Fruit fly (Drosophila melanogaster) whole organism: ENCODE measurements around the gene sturkopf.

Experiments
- CG8478 ChIP-seq: fragments of >200 bp; optimal IDR thresholded peaks from 2 replicates; lab custom pipeline; 2018; ENCODE audit warnings: inconsistent platforms
- Dll ChIP-seq: fragments of >200 bp; optimal IDR thresholded peaks from 2 replicates; lab custom pipeline; 2017
- EcR ChIP-seq, 2 experiments: fragments of >200 bp; optimal IDR thresholded peaks; 2 replicates each; lab custom pipeline; 2017; ENCODE audit warnings: missing biosample characterization in 2 of 2, missing genetic modification characterization in 2 of 2, missing genetic modification reagents in 2 of 2
- pan ChIP-seq: fragments of >200 bp; optimal IDR thresholded peaks from 2 replicates; lab custom pipeline; 2017
- psq ChIP-seq: fragments of >200 bp; optimal IDR thresholded peaks from 2 replicates; lab custom pipeline; 2017
- usp ChIP-seq: fragments of >200 bp; optimal IDR thresholded peaks from 2 replicates; lab custom pipeline; 2017; ENCODE audit warnings: missing biosample characterization, missing genetic modification characterization, mixed read lengths

The sturkopf gene

DNA sequence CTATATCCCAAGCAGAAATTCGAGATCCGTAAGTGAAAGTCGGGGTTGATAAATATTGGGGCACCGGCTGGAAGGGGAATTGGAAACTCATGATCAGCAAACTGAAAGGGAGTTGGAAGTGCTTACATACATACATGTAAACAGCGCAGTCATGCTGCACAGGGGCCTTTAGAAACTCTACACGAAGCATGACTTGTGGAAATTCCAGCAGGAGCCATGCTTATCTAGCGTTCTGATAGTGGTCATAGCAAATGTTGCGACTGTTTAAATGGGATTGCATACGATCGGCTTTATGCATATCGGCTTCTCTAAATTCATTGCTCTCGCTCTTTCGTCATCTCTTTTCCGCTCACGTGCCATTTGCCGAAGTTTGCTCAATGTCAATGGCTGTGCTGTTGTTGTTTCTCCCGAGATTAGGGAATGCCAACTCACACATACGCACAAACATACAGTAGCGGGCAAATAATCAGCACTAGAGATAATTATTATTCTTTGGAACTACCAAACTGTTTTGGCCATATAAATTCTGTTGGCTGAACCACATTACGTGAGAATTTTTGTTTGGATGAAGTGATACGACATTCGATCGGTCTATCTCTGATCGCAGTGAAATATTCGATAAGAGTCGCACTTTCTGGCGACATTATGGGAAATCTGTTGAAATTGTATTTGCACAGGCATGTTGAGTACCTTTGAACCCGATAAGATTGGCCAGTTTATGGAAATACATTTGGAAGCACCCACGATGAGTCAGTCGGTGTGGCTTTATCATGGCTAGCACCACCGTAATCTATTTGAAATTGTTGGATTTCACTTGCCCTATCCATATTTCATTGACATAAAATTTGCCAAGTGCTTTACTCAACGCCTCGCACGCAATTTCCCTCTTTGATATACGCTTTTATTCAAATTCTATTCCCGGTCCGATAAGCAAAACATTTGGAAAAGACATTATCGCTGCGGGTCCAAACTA, 23.1 kb upstream of the sturkopf start:
- TF ChIP-seq pan (lab: Kevin White, UChicago) (no peak), CG8478 (lab: Kevin White, UChicago) (no peak), Dll (lab: Kevin White, UChicago) (no peak), psq (no peak), usp (no peak), EcR (GFP tag; optimal IDR thresholded peaks at IDR 0.05; lab: Kevin White, UChicago) (no peak)

DNA sequence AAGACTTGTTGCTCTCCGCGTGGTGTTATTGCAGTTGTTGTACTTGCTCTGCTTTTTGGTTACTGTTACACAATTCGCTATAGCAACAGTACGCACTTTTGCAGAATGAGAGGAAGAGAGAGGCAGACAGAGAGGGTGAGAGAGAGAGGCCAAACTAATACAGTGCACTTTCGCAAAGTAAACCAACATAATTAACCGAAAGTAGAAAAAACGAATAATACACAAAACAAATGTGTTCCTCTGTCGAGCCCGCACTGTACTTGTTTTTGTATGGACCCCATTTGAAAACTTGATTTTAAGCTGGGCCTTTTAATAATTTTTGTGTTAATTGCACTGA, 22.2 kb upstream of the sturkopf start:
- TF ChIP-seq EcR (GFP tag; optimal IDR thresholded peaks at IDR 0.05; lab: Kevin White, UChicago): no peak
- no peak for TF ChIP-seq usp
- TF ChIP-seq psq: no peak
- no peak for TF ChIP-seq Dll (lab: Kevin White, UChicago)
- TF ChIP-seq pan (lab: Kevin White, UChicago): no peak
- no peak for TF ChIP-seq CG8478 (lab: Kevin White, UChicago)

DNA sequence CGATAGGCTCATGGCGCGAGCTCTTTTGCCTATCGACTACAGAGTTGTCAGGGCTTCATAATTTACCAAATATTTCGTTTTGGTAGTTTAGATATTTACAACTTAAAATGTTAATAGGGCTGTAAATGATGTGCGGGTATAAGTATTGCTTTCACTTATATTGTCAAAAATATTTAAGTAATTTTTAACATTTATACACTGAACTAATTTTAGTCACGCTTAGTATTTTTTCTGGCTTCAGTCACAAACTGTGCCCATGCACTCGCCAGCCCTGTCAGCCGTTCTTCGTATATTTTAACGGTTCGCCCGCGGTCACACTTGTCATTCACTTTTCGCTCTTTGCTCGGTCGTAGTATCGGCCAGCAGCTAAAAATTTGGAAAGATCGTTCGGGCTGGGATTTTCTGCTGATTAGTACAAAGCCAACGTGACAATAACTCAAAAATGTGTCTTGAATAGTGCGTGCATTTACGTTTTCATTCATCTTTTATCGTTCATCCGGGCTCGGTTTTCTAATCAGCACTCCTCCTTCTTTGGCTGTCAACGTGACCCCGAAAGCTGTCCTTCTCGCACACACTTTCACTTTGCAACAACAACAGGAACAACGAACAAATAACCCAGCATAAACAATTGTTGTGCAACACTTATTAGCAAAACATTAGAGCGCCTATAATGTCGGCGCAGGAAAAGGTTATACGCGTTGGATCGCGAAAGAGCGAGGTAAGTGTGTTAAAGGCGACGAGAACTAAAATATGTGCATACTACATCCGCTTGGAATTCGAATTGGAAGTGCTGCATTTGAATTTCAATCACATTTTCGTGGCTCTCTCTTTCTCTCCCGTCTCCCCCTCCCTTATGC, 21.6 kb upstream of the sturkopf start, which contains the start of the genes Hmbs and CG2211:
Gene Hmbs (plus strand): TSS at position 319 of the 857 bp plus-strand sequence.
Gene CG2211 (minus strand): TSS at position 789 of the 857 bp plus-strand sequence.
- TF ChIP-seq usp (no peak), EcR (GFP tag; optimal IDR thresholded peaks at IDR 0.05; lab: Kevin White, UChicago) (no peak), psq (no peak), pan (lab: Kevin White, UChicago) (no peak), CG8478 (lab: Kevin White, UChicago) (no peak), Dll (lab: Kevin White, UChicago) (no peak)

DNA sequence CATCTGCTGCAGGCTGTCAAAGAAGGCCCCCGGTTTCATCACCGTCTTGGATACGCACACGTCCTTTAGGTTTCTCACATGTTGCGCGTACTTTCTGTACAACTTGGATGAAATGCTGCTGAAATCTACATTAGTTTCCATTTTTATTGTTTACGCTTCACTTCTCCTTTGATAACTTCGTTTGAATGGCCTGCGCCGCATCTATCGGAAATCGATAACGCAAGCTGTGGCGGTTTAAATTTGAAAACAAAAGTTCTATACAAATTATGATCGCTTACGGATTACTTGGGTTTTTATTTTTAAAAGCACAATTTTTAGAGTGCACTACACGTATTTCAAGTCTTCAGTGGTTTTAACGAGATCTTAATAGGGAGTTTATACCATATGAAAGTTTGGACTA, 19.8 kb upstream of the sturkopf start, which contains the start of gene msd5:
Gene msd5 (minus strand): TSS at position 174 of the 400 bp plus-strand sequence.
- no peak for TF ChIP-seq Dll (lab: Kevin White, UChicago)
- TF ChIP-seq usp: no peak
- TF ChIP-seq CG8478 (lab: Kevin White, UChicago): no peak
- no peak for TF ChIP-seq pan (lab: Kevin White, UChicago)
- TF ChIP-seq EcR (GFP tag; optimal IDR thresholded peaks at IDR 0.05; lab: Kevin White, UChicago): no peak
- TF ChIP-seq psq: no peak

DNA sequence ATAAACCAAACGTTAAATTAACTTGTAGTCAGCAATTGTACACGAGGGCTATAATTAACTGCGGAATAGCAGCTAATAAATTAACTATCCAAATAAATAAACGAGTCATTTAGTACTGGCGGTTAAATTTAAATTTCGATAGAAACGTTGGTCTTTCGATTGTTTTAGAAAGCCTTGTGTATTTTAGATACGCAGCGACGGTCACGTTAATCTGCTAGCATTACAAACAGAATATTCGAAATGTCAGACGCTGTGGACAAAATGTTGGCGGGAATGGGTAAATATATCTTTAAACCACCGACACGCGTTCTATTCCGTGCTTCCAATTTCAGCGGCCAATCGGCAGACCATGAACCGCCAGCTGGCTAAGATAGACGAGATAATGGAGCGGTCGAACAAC, 18.4 kb upstream of the sturkopf start, which contains the start of gene msd1:
Gene msd1 (plus strand): TSS at position 203 of the 400 bp plus-strand sequence.
- no peak for TF ChIP-seq psq
- TF ChIP-seq EcR (GFP tag; optimal IDR thresholded peaks at IDR 0.05; lab: Kevin White, UChicago): no peak
- TF ChIP-seq usp: no peak
- no peak for TF ChIP-seq pan (lab: Kevin White, UChicago)
- TF ChIP-seq Dll (lab: Kevin White, UChicago): no peak

DNA sequence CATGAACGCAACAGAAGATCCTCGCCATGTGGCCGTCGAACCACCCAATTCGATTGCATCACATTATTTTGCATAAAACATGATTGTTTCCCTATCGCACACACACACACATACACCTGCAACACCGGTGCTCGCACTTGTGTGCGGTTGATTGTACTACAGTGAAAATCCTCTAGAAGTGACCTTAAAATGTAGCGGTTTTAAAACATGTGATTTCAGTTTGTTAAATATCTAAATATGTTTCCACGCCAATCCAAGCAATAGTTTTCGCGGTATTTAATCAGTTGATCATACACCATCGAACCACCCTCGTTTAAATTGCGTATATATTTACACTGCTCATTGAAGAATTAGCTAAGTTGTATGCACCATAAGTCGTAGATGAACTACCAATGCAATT, 17.2 kb upstream of the sturkopf start:
- TF ChIP-seq pan (lab: Kevin White, UChicago) (no peak), usp (no peak), EcR (GFP tag; optimal IDR thresholded peaks at IDR 0.05; lab: Kevin White, UChicago) (no peak), CG8478 (lab: Kevin White, UChicago) (no peak), Dll (lab: Kevin White, UChicago) (no peak), psq (no peak)

DNA sequence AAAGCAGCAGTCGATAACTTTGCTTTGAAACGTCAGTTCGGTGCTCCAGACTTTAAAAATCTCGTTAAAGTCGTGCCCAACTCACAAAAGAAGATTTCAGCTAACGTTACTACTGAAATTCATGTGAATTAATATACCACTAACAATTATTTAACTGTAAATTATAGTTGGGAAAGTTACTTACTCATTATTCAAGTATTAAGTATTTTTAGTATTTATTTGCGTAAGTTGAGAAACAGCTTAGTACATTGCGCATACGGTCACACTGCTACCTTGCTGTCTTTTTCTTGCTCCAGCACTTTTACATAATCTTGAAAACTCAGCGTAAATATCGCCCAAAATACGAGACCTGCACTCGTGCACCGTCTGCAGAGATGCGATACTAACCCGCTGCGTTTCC, 16.5 kb upstream of the sturkopf start, which contains the start of gene ND-ACP:
Gene ND-ACP (plus strand): TSS at position 226 of the 400 bp plus-strand sequence.
- no peak for TF ChIP-seq EcR (GFP tag; optimal IDR thresholded peaks at IDR 0.05; lab: Kevin White, UChicago)
- TF ChIP-seq pan (lab: Kevin White, UChicago): no peak

DNA sequence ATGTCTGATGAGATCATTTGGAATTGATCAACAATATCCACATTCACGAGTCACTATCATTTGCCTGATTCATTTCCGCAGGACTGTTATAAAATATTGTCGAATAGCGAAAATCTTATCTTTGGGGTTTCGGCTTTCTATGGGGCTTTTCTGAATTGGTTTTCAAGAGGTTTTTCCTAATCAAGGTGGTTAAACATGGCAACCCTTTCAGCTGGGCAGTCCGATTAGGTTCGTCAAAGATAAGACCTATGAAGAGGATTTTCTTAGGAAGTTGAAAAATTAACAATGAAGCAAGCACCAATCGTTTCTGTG, 12.4 kb upstream of the sturkopf start:
- TF ChIP-seq EcR (GFP tag; optimal IDR thresholded peaks at IDR 0.05; lab: Kevin White, UChicago) (no peak), usp (no peak), Dll (lab: Kevin White, UChicago) (no peak), pan (lab: Kevin White, UChicago) (no peak)

DNA sequence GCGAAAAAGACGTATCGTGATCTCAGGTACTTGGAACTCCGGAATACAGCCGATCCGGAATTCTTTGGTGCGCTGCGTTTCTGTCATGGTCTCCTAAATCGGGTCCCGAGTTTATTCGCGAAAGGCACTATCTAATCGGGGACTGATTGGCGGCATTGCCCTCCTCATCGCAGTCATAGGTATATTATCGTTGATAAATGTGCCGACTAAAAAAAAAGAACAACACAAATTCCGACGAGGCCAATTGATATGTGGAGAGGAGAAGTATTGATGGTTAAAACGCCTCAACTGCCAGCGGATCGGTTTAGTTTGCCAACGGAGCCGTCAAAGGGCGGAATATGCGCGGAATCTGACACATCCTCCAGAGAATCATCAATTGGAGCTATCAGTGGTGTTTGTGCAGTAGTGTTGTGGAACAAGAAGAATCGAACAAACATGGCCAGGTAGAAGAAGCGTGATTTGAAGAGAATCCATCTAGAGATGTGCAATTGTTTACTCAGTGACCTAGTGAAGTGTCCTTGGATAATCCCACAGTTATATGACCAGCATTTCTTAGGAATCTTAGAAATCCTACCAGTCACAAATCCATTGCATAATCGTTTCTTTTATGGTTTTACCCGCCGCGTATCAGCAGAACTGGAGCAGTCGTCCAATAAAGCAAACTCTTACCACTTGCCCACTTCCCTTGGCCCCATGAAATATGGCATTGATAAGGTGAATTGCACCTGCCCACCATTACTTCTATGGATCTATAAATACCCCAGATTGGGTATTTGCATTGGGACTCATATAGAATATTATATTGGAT, 11.8 kb upstream of the sturkopf start:
- no peak for TF ChIP-seq usp
- TF ChIP-seq Dll (lab: Kevin White, UChicago): no peak
- no peak for TF ChIP-seq pan (lab: Kevin White, UChicago)
- TF ChIP-seq psq: no peak
- no peak for TF ChIP-seq CG8478 (lab: Kevin White, UChicago)
- TF ChIP-seq EcR (GFP tag; optimal IDR thresholded peaks at IDR 0.05; lab: Kevin White, UChicago): no peak

DNA sequence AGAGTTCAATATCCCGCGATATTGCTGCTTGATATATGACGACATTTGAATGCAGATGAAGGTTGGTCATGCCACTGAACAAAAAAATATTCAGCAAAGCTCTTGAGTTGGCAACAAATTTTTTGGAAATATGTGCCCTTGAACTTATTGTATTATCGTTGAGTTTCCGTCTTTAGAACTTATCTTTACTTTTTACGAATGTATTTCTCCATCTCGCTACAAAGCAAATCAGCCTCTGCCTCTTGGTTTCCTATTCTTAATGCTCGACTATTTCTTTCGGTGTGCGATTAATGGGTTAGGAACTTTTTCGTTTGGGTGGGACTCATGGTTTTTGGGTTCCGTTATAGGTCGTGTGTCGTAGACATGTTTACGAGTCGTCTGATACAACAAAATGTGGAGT, 10.0 kb upstream of the sturkopf start:
- TF ChIP-seq usp: no peak
- no peak for TF ChIP-seq CG8478 (lab: Kevin White, UChicago)
- TF ChIP-seq psq: no peak
- no peak for TF ChIP-seq Dll (lab: Kevin White, UChicago)
- no peak for TF ChIP-seq pan (lab: Kevin White, UChicago)
- TF ChIP-seq EcR (GFP tag; optimal IDR thresholded peaks at IDR 0.05; lab: Kevin White, UChicago): no peak

DNA sequence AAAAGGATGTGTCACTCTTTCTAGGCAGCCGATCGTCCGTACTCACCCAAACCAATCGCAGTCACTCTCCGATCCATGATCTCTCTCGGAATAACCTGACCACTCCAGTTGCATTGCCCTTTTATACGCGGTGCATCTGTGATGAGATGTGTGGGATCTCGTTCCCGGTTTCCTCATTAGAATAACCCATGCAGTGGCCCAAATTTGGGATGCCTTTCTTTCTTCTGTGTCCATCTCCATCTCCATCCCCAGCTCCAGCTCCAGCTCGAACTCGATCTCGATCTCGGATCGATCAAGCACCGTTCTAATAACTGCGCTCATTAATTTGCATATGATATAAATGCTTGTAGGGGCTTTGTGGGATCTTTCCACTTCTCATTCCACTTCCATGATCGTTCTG, 9.5 kb upstream of the sturkopf start, which contains the start of gene CG9184:
Gene CG9184 (minus strand): TSS at position 101 of the 400 bp plus-strand sequence.
- no peak for TF ChIP-seq usp
- TF ChIP-seq Dll (lab: Kevin White, UChicago): no peak
- TF ChIP-seq pan (lab: Kevin White, UChicago): no peak
- TF ChIP-seq psq: no peak
- TF ChIP-seq CG8478 (lab: Kevin White, UChicago): no peak
- no peak for TF ChIP-seq EcR (GFP tag; optimal IDR thresholded peaks at IDR 0.05; lab: Kevin White, UChicago)
